Fruit fly (Drosophila melanogaster) whole organism, embryonic: ENCODE measurements around the gene fzy.
A peak's percentile ranks its signal among the peaks of the same experiment; 100 is the strongest.

ENCODE experiments used
- Atf-2 ChIP-seq: fragments of 200-800 bp; sonication (Bioruptor generic); optimal IDR thresholded peaks from 2 replicates; lab custom pipeline; 2016; ENCODE audit warnings: missing biosample characterization, missing genetic modification characterization
- CG1024 ChIP-seq: fragments of 200-800 bp; sonication (Bioruptor generic); IDR thresholded peaks from 2 replicates; pipeline ENCODE4 v1.3.6; 2022; ENCODE audit warnings: missing biosample characterization, missing genetic modification characterization
- CG10274 ChIP-seq: fragments of 200-800 bp; sonication (Bioruptor generic); optimal IDR thresholded peaks from 3 replicates; lab custom pipeline; 2017; ENCODE audit warnings: missing biosample characterization, mild to moderate bottlenecking, missing genetic modification characterization
- CG11247 ChIP-seq: fragments of 200-800 bp; sonication (Bioruptor generic); IDR thresholded peaks from 2 replicates; pipeline ENCODE4 v1.3.6; 2022; ENCODE audit warnings: missing biosample characterization, missing genetic modification characterization
- CG12236 ChIP-seq: fragments of 200-800 bp; sonication (Bioruptor generic); optimal IDR thresholded peaks from 2 replicates; lab custom pipeline; 2016; ENCODE audit warnings: missing biosample characterization, missing genetic modification characterization
- CG12299 ChIP-seq: fragments of 200-800 bp; sonication (Bioruptor generic); optimal IDR thresholded peaks from 2 replicates; lab custom pipeline; 2018; ENCODE audit warnings: missing biosample characterization, mild to moderate bottlenecking, missing genetic modification characterization
- CG13123 ChIP-seq: fragments of 200-800 bp; sonication (Bioruptor generic); optimal IDR thresholded peaks from 2 replicates; lab custom pipeline; 2016; ENCODE audit warnings: missing biosample characterization, missing genetic modification characterization
- CG15479 ChIP-seq: fragments of 200-800 bp; sonication (Bioruptor generic); optimal IDR thresholded peaks from 3 replicates; lab custom pipeline; 2019; ENCODE audit warnings: missing biosample characterization, mild to moderate bottlenecking, missing genetic modification characterization, moderate library complexity
- CG16813 ChIP-seq: fragments of 200-800 bp; sonication (Bioruptor generic); IDR thresholded peaks from 3 replicates; pipeline ENCODE4 v1.3.6; 2022; ENCODE audit warnings: missing biosample characterization, missing genetic modification characterization; ENCODE audit not compliant: partially characterized antibody
- CG17385 ChIP-seq: fragments of 200-800 bp; sonication (Bioruptor generic); optimal IDR thresholded peaks from 3 replicates; lab custom pipeline; 2018; ENCODE audit warnings: missing biosample characterization, mild to moderate bottlenecking, missing genetic modification characterization
- CG2889 ChIP-seq: fragments of 200-800 bp; sonication (Bioruptor generic); IDR thresholded peaks from 3 replicates; pipeline ENCODE4 v1.3.6; 2022; ENCODE audit warnings: missing biosample characterization, missing genetic modification characterization
- CG31224 ChIP-seq: fragments of 200-800 bp; sonication (Bioruptor generic); IDR thresholded peaks from 2 replicates; pipeline ENCODE4 v1.3.6; 2022; ENCODE audit warnings: missing biosample characterization, missing genetic modification characterization
- CG4820 ChIP-seq: fragments of 200-800 bp; sonication (Bioruptor generic); optimal IDR thresholded peaks from 3 replicates; lab custom pipeline; 2016; ENCODE audit warnings: missing biosample characterization, missing genetic modification characterization
- CG5180 ChIP-seq: fragments of 200-800 bp; sonication (Bioruptor generic); optimal IDR thresholded peaks from 3 replicates; lab custom pipeline; 2017; ENCODE audit warnings: missing biosample characterization, missing genetic modification characterization, mild to moderate bottlenecking, moderate library complexity, missing genetic modification reagents
- CG6854 ChIP-seq: fragments of 200-800 bp; sonication (Bioruptor generic); optimal IDR thresholded peaks from 3 replicates; lab custom pipeline; 2017; ENCODE audit warnings: missing biosample characterization, mild to moderate bottlenecking, missing genetic modification characterization
- CG7839 ChIP-seq: fragments of 200-800 bp; sonication (Bioruptor generic); optimal IDR thresholded peaks from 3 replicates; lab custom pipeline; 2018; ENCODE audit warnings: missing biosample characterization, mild to moderate bottlenecking, missing genetic modification characterization, moderate library complexity
- CG8924 ChIP-seq: fragments of 200-800 bp; optimal IDR thresholded peaks from 3 replicates; lab custom pipeline; 2019; ENCODE audit warnings: missing biosample characterization, mild to moderate bottlenecking, missing genetic modification characterization, moderate library complexity
- CG9727 ChIP-seq: fragments of 200-800 bp; sonication (Bioruptor generic); optimal IDR thresholded peaks from 3 replicates; lab custom pipeline; 2017; ENCODE audit warnings: missing biosample characterization, mild to moderate bottlenecking, missing genetic modification characterization
- Fer1 ChIP-seq: fragments of 200-800 bp; sonication (Bioruptor generic); optimal IDR thresholded peaks from 2 replicates; lab custom pipeline; 2017; ENCODE audit warnings: missing biosample characterization, mild to moderate bottlenecking, missing genetic modification characterization
- Kr ChIP-seq: fragments of 200-800 bp; sonication (Bioruptor generic); optimal IDR thresholded peaks from 2 replicates; lab custom pipeline; 2017; ENCODE audit warnings: missing biosample characterization, mild to moderate bottlenecking, missing genetic modification characterization
- Med ChIP-seq: fragments of 200-800 bp; sonication (Bioruptor generic); peaks from one replicate; lab custom pipeline; 2016; ENCODE audit warnings: missing biosample characterization, missing genetic modification characterization, mild to moderate bottlenecking, inconsistent platforms, moderate library complexity
- Rx ChIP-seq: fragments of 200-800 bp; sonication (Bioruptor generic); IDR thresholded peaks from 2 replicates; pipeline ENCODE4 v1.3.6; 2022; ENCODE audit warnings: missing biosample characterization, missing genetic modification characterization
- Side ChIP-seq: fragments of 200-800 bp; sonication (Bioruptor generic); optimal IDR thresholded peaks from 2 replicates; lab custom pipeline; 2016; ENCODE audit warnings: missing biosample characterization, missing genetic modification characterization
- Sin3A ChIP-seq: fragments of >200 bp; optimal IDR thresholded peaks from 2 replicates; lab custom pipeline; 2018
- Sox102F ChIP-seq: fragments of 200-800 bp; sonication (Bioruptor generic); optimal IDR thresholded peaks from 2 replicates; lab custom pipeline; 2018; ENCODE audit warnings: missing biosample characterization, mild to moderate bottlenecking, missing genetic modification characterization, moderate library complexity
- Tbp ChIP-seq: fragments of >200 bp; optimal IDR thresholded peaks from 2 replicates; lab custom pipeline; 2018; ENCODE audit warnings: missing biosample characterization, missing genetic modification characterization
- cato ChIP-seq: fragments of 200-800 bp; sonication (Bioruptor generic); optimal IDR thresholded peaks from 2 replicates; lab custom pipeline; 2016; ENCODE audit warnings: missing biosample characterization, missing genetic modification characterization, borderline replicate concordance
- dmrt99B ChIP-seq: fragments of 200-800 bp; sonication (Bioruptor generic); optimal IDR thresholded peaks from 2 replicates; lab custom pipeline; 2018; ENCODE audit warnings: missing biosample characterization, mild to moderate bottlenecking, missing genetic modification characterization, moderate library complexity
- dysf ChIP-seq: fragments of 200-800 bp; sonication (Bioruptor generic); IDR thresholded peaks from 3 replicates; pipeline ENCODE4 v1.3.6; 2022; ENCODE audit warnings: missing biosample characterization, missing genetic modification characterization
- eve ChIP-seq, 2 experiments: fragments of >200 bp; optimal IDR thresholded peaks; 2 replicates each; lab custom pipeline; 2017; ENCODE audit warnings: missing biosample characterization in 2 of 2, missing genetic modification characterization in 2 of 2
- exex ChIP-seq: fragments of 200-800 bp; sonication (Bioruptor generic); optimal IDR thresholded peaks from 4 replicates; lab custom pipeline; 2018; ENCODE audit warnings: missing biosample characterization, mild to moderate bottlenecking, missing genetic modification characterization, moderate library complexity
- gfzf ChIP-seq: fragments of 200-800 bp; sonication (Bioruptor generic); optimal IDR thresholded peaks from 2 replicates; lab custom pipeline; 2016; ENCODE audit warnings: missing biosample characterization, mild to moderate bottlenecking, missing genetic modification characterization, moderate library complexity
- ken ChIP-seq: fragments of 200-800 bp; sonication (Bioruptor generic); IDR thresholded peaks from 3 replicates; pipeline ENCODE4 v1.3.6; 2022; ENCODE audit warnings: missing biosample characterization, missing genetic modification characterization
- lmd ChIP-seq: fragments of 200-800 bp; sonication (Bioruptor generic); IDR thresholded peaks from 2 replicates; pipeline ENCODE4 v1.3.6; 2022; ENCODE audit warnings: missing biosample characterization, missing genetic modification characterization
- lola ChIP-seq, 3 experiments: fragments of >200 bp in 2 of 3; fragments of 200-800 bp in 1 of 3; sonication (Bioruptor generic) in 1 of 3; optimal IDR thresholded peaks; 2 replicates each; lab custom pipeline; 2017 to 2019; ENCODE audit warnings: missing biosample characterization in 3 of 3, missing genetic modification characterization in 3 of 3, mild to moderate bottlenecking in 1 of 3, moderate library complexity in 1 of 3
- nom ChIP-seq: fragments of 200-800 bp; sonication (Bioruptor generic); optimal IDR thresholded peaks from 2 replicates; lab custom pipeline; 2017; ENCODE audit warnings: missing biosample characterization, missing genetic modification characterization, mild to moderate bottlenecking, moderate library complexity, missing genetic modification reagents
- oc ChIP-seq: fragments of 200-800 bp; sonication (Bioruptor generic); optimal IDR thresholded peaks from 2 replicates; lab custom pipeline; 2018; ENCODE audit warnings: missing biosample characterization, mild to moderate bottlenecking, missing genetic modification characterization, moderate library complexity
- otp ChIP-seq: fragments of 200-800 bp; sonication (Bioruptor generic); IDR thresholded peaks from 3 replicates; pipeline ENCODE4, ENCODE4 v1.3.6; 2022; ENCODE audit warnings: missing biosample characterization, missing genetic modification characterization
- pb ChIP-seq: fragments of 200-800 bp; sonication (Bioruptor generic); optimal IDR thresholded peaks from 3 replicates; lab custom pipeline; 2016; ENCODE audit warnings: missing biosample characterization, missing genetic modification characterization
- rib ChIP-seq: fragments of 200-800 bp; sonication (Bioruptor generic); IDR thresholded peaks from 2 replicates; pipeline ENCODE4 v1.3.6; 2022; ENCODE audit warnings: missing biosample characterization, missing genetic modification characterization
- ssp ChIP-seq: fragments of 200-800 bp; sonication (Bioruptor generic); IDR thresholded peaks from 2 replicates; pipeline ENCODE4 v1.3.6; 2022; ENCODE audit warnings: missing biosample characterization, missing genetic modification characterization
- stc ChIP-seq: fragments of 200-800 bp; sonication (Bioruptor generic); IDR thresholded peaks from 2 replicates; pipeline ENCODE4 v1.3.6; 2022; ENCODE audit warnings: missing biosample characterization, missing genetic modification characterization
- tll ChIP-seq, 2 experiments: fragments of 200-800 bp in 1 of 2; fragments of >200 bp in 1 of 2; sonication (Bioruptor generic) in 1 of 2; optimal IDR thresholded peaks; 2 replicates each; lab custom pipeline; 2017 to 2019; ENCODE audit warnings: missing biosample characterization in 2 of 2, missing genetic modification characterization in 2 of 2, mild to moderate bottlenecking in 1 of 2, moderate library complexity in 1 of 2
- zen ChIP-seq: fragments of 200-800 bp; sonication (Bioruptor generic); optimal IDR thresholded peaks from 3 replicates; lab custom pipeline; 2018; ENCODE audit warnings: missing biosample characterization, mild to moderate bottlenecking, missing genetic modification characterization, moderate library complexity

Gene fzy

DNA sequence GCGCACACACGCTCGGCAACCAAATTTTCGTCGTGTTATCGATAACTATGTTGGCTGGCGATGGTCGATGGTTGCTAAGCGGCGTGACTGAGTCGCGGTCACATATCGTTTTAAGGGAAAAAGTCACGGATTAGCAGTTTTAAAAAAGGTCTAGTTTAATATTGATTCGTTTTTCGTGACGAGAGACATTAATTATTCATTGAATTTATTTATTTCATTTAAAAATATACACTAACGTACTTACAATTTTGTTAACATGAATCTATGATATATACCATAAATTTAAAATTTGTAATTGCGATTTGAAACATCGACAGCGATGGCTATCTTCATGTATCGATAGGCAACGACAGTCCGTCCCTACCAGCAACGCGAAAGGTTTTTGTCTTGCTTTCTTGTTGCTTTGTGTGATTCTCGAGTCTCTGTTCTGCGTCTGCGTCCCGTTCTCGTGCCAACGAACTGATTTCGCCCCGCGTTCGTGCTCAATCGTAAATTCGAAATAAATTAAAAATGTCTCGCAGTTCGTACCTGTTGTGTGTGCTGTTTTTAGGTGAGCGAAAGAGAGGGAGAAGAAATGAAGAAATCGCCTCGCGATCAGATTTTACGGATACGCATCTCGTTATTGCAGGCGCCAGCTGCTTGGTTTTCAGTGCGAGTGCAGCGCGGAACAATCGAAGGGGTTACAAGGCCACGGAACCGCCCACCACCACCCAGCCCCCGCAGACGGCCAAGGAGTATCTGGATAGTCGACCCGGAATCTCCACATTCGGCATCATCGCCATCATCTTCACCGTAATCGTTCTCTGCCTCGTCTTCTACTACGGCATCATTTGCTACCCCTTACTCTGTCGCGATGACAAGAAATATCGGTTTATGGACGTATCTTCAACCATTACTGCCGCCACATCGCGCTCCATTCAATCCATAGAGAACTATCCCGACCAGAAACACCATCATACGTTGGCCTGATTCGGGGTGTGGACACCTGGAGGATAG lies 42.1 kb downstream of the fzy start, which contains the start of the genes Hyls1, chif and CG4455 (continued):
- peak in 1 of 2 experiments; percentile 66 for TF ChIP-seq eve (GFP tag; optimal IDR thresholded peaks at IDR 0.05; lab: Kevin White, UChicago)
- no peak for TF ChIP-seq Atf-2 (GFP tag; lab: Kevin White, UChicago)
- TF ChIP-seq stc: no peak
- peak; percentile 25 for TF ChIP-seq CG5180 (GFP tag; lab: Kevin White, UChicago)
- no peak for TF ChIP-seq Side (GFP tag; lab: Kevin White, UChicago)
- peak; percentile 19 for TF ChIP-seq exex (tag; lab: Kevin White, UChicago)
- 0 out of 2 replicates have a peak, but pooled peaks have one; percentile 8 for TF ChIP-seq ssp (GFP tag; lab: Robert Waterston, UW)
- TF ChIP-seq pb (GFP tag; lab: Kevin White, UChicago): no peak
- no peak for TF ChIP-seq CG12299 (tag; lab: Kevin White, UChicago)
- no peak for TF ChIP-seq Rx (GFP tag; lab: Robert Waterston, UW)
- peak; percentile 66 for TF ChIP-seq CG9727 (GFP tag; lab: Kevin White, UChicago)
- TF ChIP-seq Kr (GFP tag; lab: Kevin White, UChicago): peak; percentile 30
- TF ChIP-seq otp (GFP tag; lab: Robert Waterston, UW): no peak
- TF ChIP-seq CG16813 (GFP tag; lab: Robert Waterston, UW): peak; percentile 94
- no peak for TF ChIP-seq dysf (GFP tag; lab: Robert Waterston, UW)
- TF ChIP-seq CG6854 (GFP tag; lab: Kevin White, UChicago): no peak
- peak; percentile 4 for TF ChIP-seq Sox102F (GFP tag; lab: Kevin White, UChicago)
- TF ChIP-seq CG13123 (GFP tag; lab: Kevin White, UChicago): no peak
- no peak for TF ChIP-seq Fer1 (GFP tag; lab: Kevin White, UChicago)
- no peak for TF ChIP-seq Tbp (GFP tag; lab: Kevin White, UChicago)
- no peak for TF ChIP-seq CG11247 (GFP tag; lab: Robert Waterston, UW)
- no peak for TF ChIP-seq CG4820
- no peak for TF ChIP-seq CG17385 (GFP tag; lab: Kevin White, UChicago)
- TF ChIP-seq, all 482 proteins: peak for 195

DNA sequence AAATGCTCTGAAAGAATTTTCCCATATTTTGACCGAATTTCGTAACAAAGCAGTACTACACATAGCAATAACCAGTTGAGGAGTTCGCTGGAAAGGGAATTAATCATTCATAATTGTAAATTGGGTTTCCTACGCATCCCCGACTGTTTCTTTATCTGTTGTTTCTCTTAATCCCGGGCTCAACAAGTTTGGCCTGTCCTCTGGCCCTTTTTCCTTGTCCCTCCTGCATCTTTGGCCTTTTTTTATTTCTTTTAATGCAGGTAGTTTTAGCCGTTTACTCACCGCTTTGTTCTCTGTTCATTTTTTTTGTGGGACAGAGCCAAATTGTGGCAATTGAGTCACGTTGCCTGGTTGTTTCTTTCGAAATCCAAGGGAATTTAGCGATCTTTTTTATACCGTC lies 43.0 kb downstream of the fzy start:
- no peak for TF ChIP-seq CG31224 (GFP tag; lab: Robert Waterston, UW)
- peak; percentile 17 for TF ChIP-seq nom
- TF ChIP-seq CG15479 (GFP tag; lab: Kevin White, UChicago): peak; percentile 25
- TF ChIP-seq rib: 0 out of 2 replicates have a peak, but pooled peaks have one; percentile 13
- no peak for TF ChIP-seq CG8924 (tag; lab: Kevin White, UChicago)
- peak in 1 of 2 experiments; percentile 32 for TF ChIP-seq tll (GFP tag; optimal IDR thresholded peaks at IDR 0.05; lab: Kevin White, UChicago)
- TF ChIP-seq CG10274 (GFP tag; lab: Kevin White, UChicago): no peak
- peak; percentile 17 for TF ChIP-seq zen (tag; lab: Kevin White, UChicago)
- no peak for TF ChIP-seq CG1024
- peak in 1 of 2 experiments; percentile 63 for TF ChIP-seq eve (GFP tag; optimal IDR thresholded peaks at IDR 0.05; lab: Kevin White, UChicago)

DNA sequence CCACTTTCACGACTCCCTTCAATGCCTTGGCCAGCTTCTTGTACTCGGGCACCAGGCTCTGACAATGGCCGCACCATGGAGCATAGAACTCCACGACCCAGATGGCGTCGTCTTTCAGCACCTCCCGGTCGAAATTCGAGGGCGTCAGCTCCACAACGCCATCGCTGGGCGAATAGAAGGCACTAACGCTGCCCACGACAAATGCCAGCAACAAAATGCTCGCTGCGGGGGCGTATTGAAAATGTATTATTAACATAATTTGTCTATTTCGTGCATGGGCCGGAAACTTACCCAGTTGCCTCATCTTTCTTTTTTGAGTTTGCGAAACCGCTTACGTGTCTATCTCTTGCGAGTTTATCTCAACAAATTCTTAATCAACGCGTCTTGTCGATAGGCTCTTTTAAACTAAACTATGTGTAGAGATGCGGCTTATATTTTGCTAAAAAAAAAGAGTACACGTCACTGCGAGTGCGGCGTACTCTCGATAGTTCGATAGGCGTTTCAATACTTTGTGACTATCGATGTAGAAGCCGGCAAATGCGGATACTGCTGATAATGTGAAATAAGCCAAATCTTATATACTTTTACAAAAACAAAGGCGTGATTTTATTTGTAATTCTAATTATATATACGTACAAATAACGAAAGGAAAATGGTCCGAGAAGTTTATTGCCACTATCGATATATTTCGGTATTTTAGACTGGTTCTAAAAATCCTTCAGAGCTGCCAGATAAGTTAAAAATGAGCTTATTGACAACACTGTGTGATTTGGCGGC lies 45.7 kb downstream of the fzy start, which contains the start of gene CaBP1:
Gene CaBP1, minus strand, starts transcription at position 487 of the 777 bp plus-strand sequence.
- TF ChIP-seq Med (GFP tag; lab: Kevin White, UChicago) (peak; percentile 71), CG12236 (no peak), cato (GFP tag; lab: Kevin White, UChicago) (no peak), CG13123 (GFP tag; lab: Kevin White, UChicago) (no peak), dmrt99B (tag; lab: Kevin White, UChicago) (no peak), lmd (no peak), gfzf (GFP tag; lab: Kevin White, UChicago) (peak; percentile 18), oc (tag; lab: Kevin White, UChicago) (no peak), Sin3A (lab: Kevin White, UChicago) (peak; percentile 72), ken (GFP tag; lab: Robert Waterston, UW) (no peak), lola (GFP tag; optimal IDR thresholded peaks at IDR 0.05; lab: Kevin White, UChicago) (no peak), CG7839 (tag; lab: Kevin White, UChicago) (no peak), CG2889 (GFP tag; lab: Robert Waterston, UW) (no peak)
